Fruit fly (Drosophila melanogaster) whole organism, embryonic: Measurements from ENCODE around the gene Elo68alpha.

Experiments used
- CG2678 ChIP-seq: fragments of 200-800 bp; sonication (Bioruptor generic); optimal IDR thresholded peaks from 3 replicates; lab custom pipeline; 2019; ENCODE audit warnings: missing biosample characterization, mild to moderate bottlenecking, missing genetic modification characterization, moderate library complexity
- CG3163 ChIP-seq: fragments of 200-800 bp; sonication (Bioruptor generic); optimal IDR thresholded peaks from 3 replicates; lab custom pipeline; 2016; ENCODE audit warnings: missing biosample characterization, missing genetic modification characterization
- Fer1 ChIP-seq: fragments of 200-800 bp; sonication (Bioruptor generic); optimal IDR thresholded peaks from 2 replicates; lab custom pipeline; 2017; ENCODE audit warnings: missing biosample characterization, mild to moderate bottlenecking, missing genetic modification characterization
- Hr78 ChIP-seq, 2 experiments: fragments of 200-800 bp in 1 of 2; fragments of >200 bp in 1 of 2; sonication (Bioruptor generic) in 1 of 2; optimal IDR thresholded peaks; 2 replicates each; lab custom pipeline; 2017 to 2019; ENCODE audit warnings: missing biosample characterization in 2 of 2, missing genetic modification characterization in 2 of 2, mild to moderate bottlenecking in 1 of 2, moderate library complexity in 1 of 2
- al ChIP-seq: fragments of 200-800 bp; sonication (Bioruptor generic); IDR thresholded peaks from 2 replicates; pipeline ENCODE4 v1.3.6; 2022; ENCODE audit warnings: missing biosample characterization, missing genetic modification characterization
- usp ChIP-seq: fragments of >200 bp; optimal IDR thresholded peaks from 2 replicates; lab custom pipeline; 2017; ENCODE audit warnings: missing biosample characterization, missing genetic modification characterization
- zfh2 ChIP-seq: fragments of 200-800 bp; sonication (Bioruptor generic); optimal IDR thresholded peaks from 2 replicates; lab custom pipeline; 2016; ENCODE audit warnings: missing biosample characterization, missing genetic modification characterization

dm6 chr3L:11052760-11053259, 50.0 kb downstream of the Elo68alpha start:
- no peak for TF ChIP-seq usp (GFP tag; lab: Kevin White, UChicago)
- TF ChIP-seq CG3163 (GFP tag; lab: Kevin White, UChicago): no peak
- no peak for TF ChIP-seq Fer1 (GFP tag; lab: Kevin White, UChicago)
- TF ChIP-seq al: no peak
- no peak for TF ChIP-seq Hr78 (GFP tag; optimal IDR thresholded peaks at IDR 0.05; lab: Kevin White, UChicago)
- no peak for TF ChIP-seq zfh2 (GFP tag; lab: Kevin White, UChicago)
- no peak for TF ChIP-seq CG2678 (tag; lab: Kevin White, UChicago)
